Fruit fly (Drosophila melanogaster): ENCODE data around the gene CG9427.

Gene CG9427

dm6 chr3R:9586663-9587248, 40.0 kb downstream of the CG9427 start, which contains the start of gene P58IPK:
P58IPK (plus strand) TSS chr3R:9586942.
- peak; percentile 86 for TF ChIP-seq toe (GFP tag; optimal IDR thresholded peaks at IDR 0.05)
- TF ChIP-seq Crg-1 (GFP tag; optimal IDR thresholded peaks at IDR 0.05): no peak
- TF ChIP-seq CG1620 (GFP tag; optimal IDR thresholded peaks at IDR 0.05): peak; percentile 72
- no peak for TF ChIP-seq ovo (GFP tag; optimal IDR thresholded peaks at IDR 0.05)
- peak; percentile 10 for TF ChIP-seq CG7045 (GFP tag; optimal IDR thresholded peaks at IDR 0.05)
- TF ChIP-seq Mnt (GFP tag; optimal IDR thresholded peaks at IDR 0.05): peak; percentile 77
- TF ChIP-seq kay (GFP tag; ENCODE audit: borderline replicate concordance): no peak
- peak; percentile 14 for TF ChIP-seq CG12768 (GFP tag; optimal IDR thresholded peaks at IDR 0.05)
- peak; percentile 31 for TF ChIP-seq Clk (GFP tag; optimal IDR thresholded peaks at IDR 0.05)
- TF ChIP-seq bab1 (GFP tag; optimal IDR thresholded peaks at IDR 0.05): peak; percentile 45
- peak; percentile 46 for TF ChIP-seq cic (GFP tag; optimal IDR thresholded peaks at IDR 0.05)
- peak; percentile 53 for TF ChIP-seq CG7101 (tag; optimal IDR thresholded peaks at IDR 0.05)
- peak; percentile 15 for TF ChIP-seq CG33017 (tag; optimal IDR thresholded peaks at IDR 0.05)
- TF ChIP-seq CG11617 (GFP tag; optimal IDR thresholded peaks at IDR 0.05): peak; percentile 45
- no peak for TF ChIP-seq Hr96 (GFP tag; optimal IDR thresholded peaks at IDR 0.05)
- no peak for TF ChIP-seq cnc (optimal IDR thresholded peaks at IDR 0.05)
- peak; percentile 41 for TF ChIP-seq tj (GFP tag; optimal IDR thresholded peaks at IDR 0.05)
- peak; percentile 49 for TF ChIP-seq CG14711 (tag; optimal IDR thresholded peaks at IDR 0.05)
- TF ChIP-seq pad (GFP tag; optimal IDR thresholded peaks at IDR 0.05): peak; percentile 51
- no peak for TF ChIP-seq CG5204 (GFP tag; optimal IDR thresholded peaks at IDR 0.05)

- TF ChIP-seq CG7045 (GFP tag; optimal IDR thresholded peaks at IDR 0.05) (no peak), CG14711 (tag; optimal IDR thresholded peaks at IDR 0.05) (no peak), Crg-1 (GFP tag; optimal IDR thresholded peaks at IDR 0.05) (no peak), kay (GFP tag; ENCODE audit: borderline replicate concordance) (no peak), Mnt (GFP tag; optimal IDR thresholded peaks at IDR 0.05) (no peak), CG5204 (GFP tag; optimal IDR thresholded peaks at IDR 0.05) (no peak), pad (GFP tag; optimal IDR thresholded peaks at IDR 0.05) (no peak), cic (GFP tag; optimal IDR thresholded peaks at IDR 0.05) (no peak), tj (GFP tag; optimal IDR thresholded peaks at IDR 0.05) (no peak), Hr96 (GFP tag; optimal IDR thresholded peaks at IDR 0.05) (no peak), CG33017 (tag; optimal IDR thresholded peaks at IDR 0.05) (no peak), cnc (optimal IDR thresholded peaks at IDR 0.05) (no peak), CG11617 (GFP tag; optimal IDR thresholded peaks at IDR 0.05) (no peak), toe (GFP tag; optimal IDR thresholded peaks at IDR 0.05) (no peak), ovo (GFP tag; optimal IDR thresholded peaks at IDR 0.05) (no peak), Clk (GFP tag; optimal IDR thresholded peaks at IDR 0.05) (no peak), CG1620 (GFP tag; optimal IDR thresholded peaks at IDR 0.05) (no peak), CG7101 (tag; optimal IDR thresholded peaks at IDR 0.05) (no peak)
Observed at dm6 chr3R:9583122-9583521, 43.6 kb downstream of the CG9427 start, which contains the start of gene CG33654. CG33654 (minus strand) TSS chr3R:9583222.

- TF ChIP-seq CG33017 (tag; optimal IDR thresholded peaks at IDR 0.05) (no peak), CG12768 (GFP tag; optimal IDR thresholded peaks at IDR 0.05) (no peak), cic (GFP tag; optimal IDR thresholded peaks at IDR 0.05) (no peak), Hr96 (GFP tag; optimal IDR thresholded peaks at IDR 0.05) (no peak)
Observed at dm6 chr3R:9581973-9582372, 44.8 kb downstream of the CG9427 start.

dm6 chr3R:9581089-9581520, 45.6 kb downstream of the CG9427 start, which contains the start of gene CG8301:
CG8301 (plus strand) TSS chr3R:9581306.
- peak; percentile 26 for TF ChIP-seq tj (GFP tag; optimal IDR thresholded peaks at IDR 0.05)
- peak; percentile 61 for TF ChIP-seq bab1 (GFP tag; optimal IDR thresholded peaks at IDR 0.05)
- TF ChIP-seq CG7101 (tag; optimal IDR thresholded peaks at IDR 0.05): peak; percentile 25
- no peak for TF ChIP-seq CG5204 (GFP tag; optimal IDR thresholded peaks at IDR 0.05)
- TF ChIP-seq CG7045 (GFP tag; optimal IDR thresholded peaks at IDR 0.05): peak; percentile 22
- TF ChIP-seq CG14711 (tag; optimal IDR thresholded peaks at IDR 0.05): peak; percentile 6
- peak; percentile 0 for TF ChIP-seq CG1620 (GFP tag; optimal IDR thresholded peaks at IDR 0.05)
- peak; percentile 36 for TF ChIP-seq CG12768 (GFP tag; optimal IDR thresholded peaks at IDR 0.05)
- peak; percentile 6 for TF ChIP-seq cic (GFP tag; optimal IDR thresholded peaks at IDR 0.05)
- TF ChIP-seq ovo (GFP tag; optimal IDR thresholded peaks at IDR 0.05): peak; percentile 97
- TF ChIP-seq toe (GFP tag; optimal IDR thresholded peaks at IDR 0.05): no peak
- peak; percentile 26 for TF ChIP-seq CG11617 (GFP tag; optimal IDR thresholded peaks at IDR 0.05)
- peak; percentile 29 for TF ChIP-seq CG33017 (tag; optimal IDR thresholded peaks at IDR 0.05)
- no peak for TF ChIP-seq pad (GFP tag; optimal IDR thresholded peaks at IDR 0.05)

dm6 chr3R:9577382-9578137, 49.2 kb downstream of the CG9427 start, which contains the start of the genes Kap-alpha3 and Son:
Kap-alpha3 (minus strand) TSS chr3R:9577733.
Son (plus strand) TSS chr3R:9578042.
- TF ChIP-seq cic (GFP tag; optimal IDR thresholded peaks at IDR 0.05): peak; percentile 86
- peak; percentile 89 for TF ChIP-seq pad (GFP tag; optimal IDR thresholded peaks at IDR 0.05)
- peak; percentile 98 for TF ChIP-seq toe (GFP tag; optimal IDR thresholded peaks at IDR 0.05)
- peak; percentile 98 for TF ChIP-seq CG1620 (GFP tag; optimal IDR thresholded peaks at IDR 0.05)
- TF ChIP-seq tj (GFP tag; optimal IDR thresholded peaks at IDR 0.05): peak; percentile 85
- TF ChIP-seq Mnt (GFP tag; optimal IDR thresholded peaks at IDR 0.05): peak; percentile 95
- no peak for TF ChIP-seq cnc (optimal IDR thresholded peaks at IDR 0.05)
- TF ChIP-seq CG33017 (tag; optimal IDR thresholded peaks at IDR 0.05): peak; percentile 89
- peak; percentile 90 for TF ChIP-seq bab1 (GFP tag; optimal IDR thresholded peaks at IDR 0.05)
- TF ChIP-seq CG7045 (GFP tag; optimal IDR thresholded peaks at IDR 0.05): peak; percentile 96
- peak; percentile 97 for TF ChIP-seq CG14711 (tag; optimal IDR thresholded peaks at IDR 0.05)
- TF ChIP-seq Clk (GFP tag; optimal IDR thresholded peaks at IDR 0.05): peak; percentile 88
- peak; percentile 96 for TF ChIP-seq ovo (GFP tag; optimal IDR thresholded peaks at IDR 0.05)
- TF ChIP-seq Hr96 (GFP tag; optimal IDR thresholded peaks at IDR 0.05): peak; percentile 97
- peak; percentile 95 for TF ChIP-seq CG7101 (tag; optimal IDR thresholded peaks at IDR 0.05)
- no peak for TF ChIP-seq kay (GFP tag; ENCODE audit: borderline replicate concordance)
- peak; percentile 97 for TF ChIP-seq Crg-1 (GFP tag; optimal IDR thresholded peaks at IDR 0.05)
- peak; percentile 96 for TF ChIP-seq CG12768 (GFP tag; optimal IDR thresholded peaks at IDR 0.05)
- TF ChIP-seq CG11617 (GFP tag; optimal IDR thresholded peaks at IDR 0.05): peak; percentile 98
- no peak for TF ChIP-seq CG5204 (GFP tag; optimal IDR thresholded peaks at IDR 0.05)

Measured in whole organism, adult.